Worm (Caenorhabditis elegans): ENCODE results near the gene R12C12.10.

ce11 chrII:6061495-6061894 is 18.4 kb upstream of the R12C12.10 start:
- TF ChIP-seq klf-2 (GFP tag; conservative IDR thresholded peaks at IDR 0.05) (no peak), flt-1 (GFP tag; IDR thresholded peaks at IDR 0.05) (no peak; the same call in 1 of the 2 replicates), med-1 (GFP tag; optimal IDR thresholded peaks at IDR 0.05; ENCODE audit: insufficient read depth) (no peak), T22C8.4 (GFP tag; IDR thresholded peaks at IDR 0.05) (no peak), tab-1 (GFP tag; IDR thresholded peaks at IDR 0.05) (no peak)

Measured in whole organism, midembryonic.